Worm (Caenorhabditis elegans) whole organism, L4 larva: ENCODE data around the gene rpl-11.2.

ENCODE experiments used
- D1046.2 ChIP-seq: fragments of 200-800 bp; sonication (Bioruptor generic); IDR thresholded peaks from 2 replicates; pipeline ENCODE4 v1.3.6; 2022; ENCODE audit warnings: missing genetic modification characterization, missing compliant biosample characterization
- F10B5.3 ChIP-seq: sonication (generic microtip); optimal IDR thresholded peaks from 2 replicates; lab custom pipeline; 2016; ENCODE audit warnings: mild to moderate bottlenecking, missing genetic modification characterization, missing compliant biosample characterization
- Y75B8A.6 ChIP-seq: fragments of 200-800 bp; sonication (Bioruptor generic); IDR thresholded peaks from 2 replicates; pipeline ENCODE4 v1.3.6; 2022; ENCODE audit warnings: missing genetic modification reagents, missing genetic modification characterization, missing compliant biosample characterization
- ZK337.2 ChIP-seq: fragments of 200-800 bp; sonication (Bioruptor generic); IDR thresholded peaks from 2 replicates; pipeline ENCODE4 v1.3.6; 2022; ENCODE audit warnings: missing genetic modification reagents, missing genetic modification characterization, missing compliant biosample characterization
- ZK546.5 ChIP-seq, 2 experiments: sonication (generic microtip); optimal IDR thresholded peaks; 2 replicates each; lab custom pipeline; 2017; ENCODE audit warnings: missing biosample characterization in 2 of 2, missing genetic modification characterization in 2 of 2
- aha-1 ChIP-seq: fragments of 150-350 bp; peaks from one replicate; lab custom pipeline; 2014; ENCODE audit warnings: missing biosample characterization, missing genetic modification characterization
- ceh-20 ChIP-seq: fragments of 200-800 bp; sonication (Bioruptor generic); IDR thresholded peaks from 2 replicates; pipeline ENCODE4 v1.3.6; 2022; ENCODE audit warnings: missing genetic modification reagents, missing genetic modification characterization, missing compliant biosample characterization
- ceh-28 ChIP-seq: fragments of 150-350 bp; optimal IDR thresholded peaks from 2 replicates; lab custom pipeline; 2014; ENCODE audit warnings: missing biosample characterization, missing genetic modification reagents, missing genetic modification characterization
- ceh-32 ChIP-seq: sonication (generic microtip); optimal IDR thresholded peaks from 2 replicates; lab custom pipeline; 2016; ENCODE audit warnings: mild to moderate bottlenecking, missing genetic modification characterization, missing compliant biosample characterization; ENCODE audit not compliant: poor library complexity
- ceh-62 ChIP-seq: sonication (generic microtip); optimal IDR thresholded peaks from 2 replicates; lab custom pipeline; 2017; ENCODE audit warnings: missing biosample characterization, missing genetic modification characterization
- daf-16 ChIP-seq, 3 experiments: sonication (generic microtip); optimal IDR thresholded peaks; 2 replicates each; lab custom pipeline; 2016 to 2017; ENCODE audit warnings: missing genetic modification characterization in 3 of 3, missing genetic modification reagents in 3 of 3, mild to moderate bottlenecking in 2 of 3, missing compliant biosample characterization in 2 of 3, missing biosample characterization in 1 of 3, moderate library complexity in 1 of 3
- dmd-8 ChIP-seq: fragments of 200-800 bp; sonication (Bioruptor generic); IDR thresholded peaks from 2 replicates; pipeline ENCODE4 v1.3.6; 2022; ENCODE audit warnings: missing genetic modification characterization, missing compliant biosample characterization
- dpl-1 ChIP-seq: fragments of 150-350 bp; optimal IDR thresholded peaks from 2 replicates; lab custom pipeline; 2014; ENCODE audit warnings: missing biosample characterization, missing genetic modification reagents, missing genetic modification characterization
- duxl-1 ChIP-seq: sonication (generic microtip); optimal IDR thresholded peaks from 2 replicates; lab custom pipeline; 2016; ENCODE audit warnings: mild to moderate bottlenecking, missing genetic modification characterization, moderate library complexity, missing compliant biosample characterization; ENCODE audit not compliant: poor library complexity
- fos-1 ChIP-seq: fragments of 150-350 bp; optimal IDR thresholded peaks from 2 replicates; lab custom pipeline; 2014; ENCODE audit warnings: missing biosample characterization, missing genetic modification characterization
- hmg-1.1 ChIP-seq: fragments of 200-800 bp; sonication (Bioruptor generic); IDR thresholded peaks from 2 replicates; pipeline ENCODE4 v1.3.6; 2022; ENCODE audit warnings: missing genetic modification reagents, missing genetic modification characterization, missing compliant biosample characterization
- lin-1 ChIP-seq: fragments of 200-800 bp; sonication (Bioruptor generic); IDR thresholded peaks from 2 replicates; pipeline ENCODE4 v1.3.6; 2022; ENCODE audit warnings: missing genetic modification reagents, missing genetic modification characterization, missing compliant biosample characterization
- lin-13 ChIP-seq: fragments of 150-350 bp; optimal IDR thresholded peaks from 2 replicates; lab custom pipeline; 2014; ENCODE audit warnings: missing biosample characterization, missing genetic modification reagents, missing genetic modification characterization
- lin-15B ChIP-seq: fragments of 150-350 bp; sonication (generic microtip); optimal IDR thresholded peaks from 3 replicates; lab custom pipeline; 2014; ENCODE audit warnings: missing biosample characterization, missing genetic modification characterization
- lsy-2 ChIP-seq, 2 experiments: fragments of 150-350 bp in 1 of 2; sonication (generic microtip) in 1 of 2; optimal IDR thresholded peaks; 2 replicates each; lab custom pipeline; 2014 to 2017; ENCODE audit warnings: missing biosample characterization in 2 of 2, missing genetic modification characterization in 2 of 2
- madf-5 ChIP-seq, 2 experiments: fragments of 200-800 bp; sonication (Bioruptor generic); IDR thresholded peaks; 2 replicates each; pipeline ENCODE4 v1.3.6; 2022; ENCODE audit warnings: missing compliant biosample characterization in 2 of 2, missing genetic modification characterization in 2 of 2
- mxl-2 ChIP-seq: fragments of 200-800 bp; sonication (Bioruptor generic); conservative IDR thresholded peaks from 2 replicates; pipeline ENCODE4 v1.3.6; 2022; ENCODE audit warnings: missing genetic modification reagents, missing genetic modification characterization, missing compliant biosample characterization
- nhr-11 ChIP-seq: fragments of 150-350 bp; optimal IDR thresholded peaks from 2 replicates; lab custom pipeline; 2014; ENCODE audit warnings: missing biosample characterization, missing genetic modification characterization
- nhr-111 ChIP-seq: fragments of 200-800 bp; sonication (Bioruptor generic); optimal IDR thresholded peaks from 2 replicates; lab custom pipeline; 2018; ENCODE audit warnings: mild to moderate bottlenecking, missing genetic modification characterization, missing compliant biosample characterization
- nhr-237 ChIP-seq: sonication (generic microtip); optimal IDR thresholded peaks from 2 replicates; lab custom pipeline; 2017; ENCODE audit warnings: missing biosample characterization, missing genetic modification characterization
- nhr-25 ChIP-seq: sonication (generic microtip); optimal IDR thresholded peaks from 2 replicates; lab custom pipeline; 2017; ENCODE audit warnings: missing genetic modification characterization, mild to moderate bottlenecking, missing compliant biosample characterization, antibody characterized with exemption, moderate library complexity, borderline replicate concordance; ENCODE audit not compliant: insufficient read depth
- nhr-48 ChIP-seq: sonication (generic microtip); optimal IDR thresholded peaks from 2 replicates; lab custom pipeline; 2016; ENCODE audit warnings: mild to moderate bottlenecking, missing genetic modification characterization, missing compliant biosample characterization
- nhr-6 ChIP-seq: fragments of 150-350 bp; optimal IDR thresholded peaks from 2 replicates; lab custom pipeline; 2014; ENCODE audit warnings: missing biosample characterization, missing genetic modification characterization
- nhr-76 ChIP-seq: fragments of 150-350 bp; optimal IDR thresholded peaks from 2 replicates; lab custom pipeline; 2014; ENCODE audit warnings: missing biosample characterization, missing genetic modification characterization
- nhr-77 ChIP-seq: fragments of 150-350 bp; optimal IDR thresholded peaks from 2 replicates; lab custom pipeline; 2014; ENCODE audit warnings: missing biosample characterization, missing genetic modification characterization
- php-3 ChIP-seq: fragments of 200-800 bp; sonication (Bioruptor generic); IDR thresholded peaks from 2 replicates; pipeline ENCODE4 v1.3.6; 2022; ENCODE audit warnings: missing genetic modification reagents, missing genetic modification characterization, missing compliant biosample characterization
- pqm-1 ChIP-seq: sonication (generic microtip); optimal IDR thresholded peaks from 2 replicates; lab custom pipeline; 2017; ENCODE audit warnings: missing biosample characterization, missing genetic modification characterization
- tag-97 ChIP-seq: fragments of 200-800 bp; sonication (Bioruptor generic); IDR thresholded peaks from 2 replicates; pipeline ENCODE4 v1.3.6; 2022; ENCODE audit warnings: missing genetic modification characterization, missing compliant biosample characterization
- unc-39 ChIP-seq: sonication (generic microtip); optimal IDR thresholded peaks from 2 replicates; lab custom pipeline; 2017; ENCODE audit warnings: missing biosample characterization, missing genetic modification characterization
- unc-62 ChIP-seq, 3 experiments: fragments of 150-350 bp in 1 of 3; sonication (generic microtip); optimal IDR thresholded peaks in 2 of 3; peaks in 1 of 3; 1 replicate in 1 of 3; 2 replicates in 2 of 3; lab custom pipeline; 2014 to 2017; ENCODE audit warnings: missing biosample characterization in 3 of 3, missing genetic modification characterization in 3 of 3, missing genetic modification reagents in 3 of 3, missing genotype in 1 of 3
- zfp-3 ChIP-seq: fragments of 200-800 bp; sonication (Bioruptor generic); conservative IDR thresholded peaks from 2 replicates; pipeline ENCODE4 v1.3.6; 2022; ENCODE audit warnings: missing genetic modification reagents, missing genetic modification characterization, missing compliant biosample characterization
- zip-11 ChIP-seq: fragments of 200-800 bp; sonication (Bioruptor generic); IDR thresholded peaks from 2 replicates; pipeline ENCODE4 v1.3.6; 2022; ENCODE audit warnings: missing genetic modification characterization, missing compliant biosample characterization
- zip-2 ChIP-seq: fragments of 150-350 bp; optimal IDR thresholded peaks from 2 replicates; lab custom pipeline; 2014; ENCODE audit warnings: missing biosample characterization, missing genetic modification characterization

Gene rpl-11.2

ce11 chrX:2258404-2258803 is 16.0 kb upstream of the rpl-11.2 start (continued):
- TF ChIP-seq fos-1 (tag; lab: Kevin White, UChicago): no peak
- no peak for TF ChIP-seq lin-13
- no peak for TF ChIP-seq mxl-2
- no peak for TF ChIP-seq D1046.2 (GFP tag; lab: Robert Waterston, UW)
- no peak for TF ChIP-seq daf-16 (GFP tag; optimal IDR thresholded peaks at IDR 0.05; lab: Kevin White, UChicago)
- peak; percentile 42 for TF ChIP-seq daf-16 (tag; optimal IDR thresholded peaks at IDR 0.05; lab: Kevin White, UChicago)
- no peak for TF ChIP-seq nhr-77 (tag; lab: Kevin White, UChicago)
- TF ChIP-seq nhr-25: peak; percentile 3
- TF ChIP-seq hmg-1.1 (GFP tag; lab: Robert Waterston, UW): no peak
- TF ChIP-seq nhr-6 (tag; lab: Kevin White, UChicago): peak; percentile 69
- TF ChIP-seq php-3 (GFP tag; lab: Robert Waterston, UW): no peak
- TF ChIP-seq zip-11 (GFP tag; lab: Robert Waterston, UW): no peak
- no peak for TF ChIP-seq unc-39 (tag; lab: Kevin White, UChicago)
- no peak for TF ChIP-seq dmd-8 (GFP tag; lab: Robert Waterston, UW)
- no peak for TF ChIP-seq tag-97
- no peak for TF ChIP-seq duxl-1 (tag; lab: Kevin White, UChicago)

DNA sequence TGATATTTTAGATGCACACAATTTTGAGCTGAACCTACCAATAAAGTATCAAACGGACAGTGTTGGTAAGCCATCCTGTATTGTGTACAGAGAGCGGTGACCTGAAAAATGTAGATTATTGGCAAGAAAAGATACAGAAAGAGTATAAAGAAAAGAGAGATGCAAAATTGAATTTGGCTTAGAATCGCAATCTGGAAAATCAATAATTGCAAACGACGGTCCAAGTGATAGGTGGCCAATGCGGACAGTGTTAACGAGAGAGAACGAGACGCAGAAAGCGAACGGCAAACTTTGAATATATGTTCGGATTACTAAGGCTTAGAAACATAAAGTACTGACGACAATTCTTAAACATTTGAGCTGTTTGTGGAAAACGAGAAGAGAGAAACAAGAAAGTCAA is 15.6 kb upstream of the rpl-11.2 start, which contains the start of gene crn-4:
crn-4 (minus strand) TSS at position 101 of the 400 bp plus-strand sequence.
- TF ChIP-seq ceh-28 (tag; lab: Kevin White, UChicago) (no peak), fos-1 (tag; lab: Kevin White, UChicago) (no peak)

- TF ChIP-seq ceh-62 (tag; lab: Kevin White, UChicago) (no peak), ceh-32 (tag; lab: Kevin White, UChicago) (no peak), lin-1 (GFP tag; lab: Robert Waterston, UW) (no peak), lin-15B (tag; lab: Kevin White, UChicago) (no peak), ZK337.2 (no peak), dpl-1 (no peak), nhr-76 (tag; lab: Kevin White, UChicago) (no peak), zfp-3 (no peak), ZK546.5 (tag; optimal IDR thresholded peaks at IDR 0.05; lab: Kevin White, UChicago) (no peak), madf-5 (GFP tag; IDR thresholded peaks at IDR 0.05; lab: Robert Waterston, UW) (no peak), nhr-111 (GFP tag; lab: Kevin White, UChicago) (no peak), zip-2 (tag; lab: Kevin White, UChicago) (no peak), nhr-237 (tag; lab: Kevin White, UChicago) (no peak), Y75B8A.6 (no peak), pqm-1 (no peak), ceh-20 (GFP tag; lab: Robert Waterston, UW) (no peak), nhr-48 (tag; lab: Kevin White, UChicago) (no peak), nhr-77 (tag; lab: Kevin White, UChicago) (no peak), nhr-11 (tag; lab: Kevin White, UChicago) (no peak)
Measured at ce11 chrX:2246908-2247307, 4.5 kb upstream of the rpl-11.2 start, which contains the start of gene AH9.1. Gene AH9.1 (minus strand): TSS chrX:2247008.

ce11 chrX:2241147-2241798 is 1.1 kb downstream of the rpl-11.2 start:
- TF ChIP-seq aha-1 (tag; lab: Kevin White, UChicago) (peak; percentile 41), tag-97 (no peak), F10B5.3 (peak; percentile 30), lsy-2 (tag; optimal IDR thresholded peaks at IDR 0.05; lab: Kevin White, UChicago) (peak in 1 of 2 experiments; percentile 15), unc-62 (GFP tag; optimal IDR thresholded peaks at IDR 0.05 in 1 of 2; lab: Kevin White, UChicago) (peak in 1 of 2 experiments; percentile 97), unc-62 (tag; optimal IDR thresholded peaks at IDR 0.05; lab: Kevin White, UChicago) (no peak)
